Fruit fly (Drosophila melanogaster) S2 (cell line): ENCODE data around the gene pim.
A peak's percentile ranks its signal among the peaks of the same experiment; 100 is the strongest.

Experiments used
- CG8478 ChIP-seq: fragments of >200 bp; optimal IDR thresholded peaks from 2 replicates; lab custom pipeline; 2018
- CTCF ChIP-seq, 2 experiments: fragments of >200 bp; optimal IDR thresholded peaks; 2 replicates each; lab custom pipeline; 2018

The pim gene

dm6 chr2L:10362408-10363067, at the start of gene pim, which contains the start of gene Cand1:
Gene pim (plus strand): TSS chr2L:10362989.
Gene Cand1 (minus strand): TSS chr2L:10362707.
- TF ChIP-seq CG8478 (lab: Kevin White, UChicago) (no peak), CTCF (optimal IDR thresholded peaks at IDR 0.05; lab: Kevin White, UChicago) (no peak)

- TF ChIP-seq CTCF (optimal IDR thresholded peaks at IDR 0.05; lab: Kevin White, UChicago), result no peak
- no peak for TF ChIP-seq CG8478 (lab: Kevin White, UChicago)
Observed at dm6 chr2L:10314327-10315210, 48.2 kb upstream of the pim start, which contains the start of the genes Usp14 and CG4972. Gene Usp14 (minus strand): TSS chr2L:10314396. Gene CG4972 (plus strand): TSS chr2L:10314792.

dm6 chr2L:10315888-10316287, 46.9 kb upstream of the pim start:
- TF ChIP-seq CTCF (optimal IDR thresholded peaks at IDR 0.05; lab: Kevin White, UChicago), result no peak
- no peak for TF ChIP-seq CG8478 (lab: Kevin White, UChicago)

dm6 chr2L:10320174-10320775, 42.5 kb upstream of the pim start:
- no peak for TF ChIP-seq CTCF (optimal IDR thresholded peaks at IDR 0.05; lab: Kevin White, UChicago)

- TF ChIP-seq CG8478 (lab: Kevin White, UChicago) (no peak), CTCF (optimal IDR thresholded peaks at IDR 0.05; lab: Kevin White, UChicago) (no peak)
Observed at dm6 chr2L:10321036-10321583, 41.7 kb upstream of the pim start.

- TF ChIP-seq CTCF (optimal IDR thresholded peaks at IDR 0.05; lab: Kevin White, UChicago), result no peak
- TF ChIP-seq CG8478 (lab: Kevin White, UChicago), result no peak
Observed at dm6 chr2L:10321612-10322011, 41.2 kb upstream of the pim start.

- TF ChIP-seq CG8478 (lab: Kevin White, UChicago) (no peak), CTCF (optimal IDR thresholded peaks at IDR 0.05; lab: Kevin White, UChicago) (no peak)
Observed at dm6 chr2L:10322176-10322575, 40.6 kb upstream of the pim start, which contains the start of gene CG4995. Gene CG4995 (plus strand): TSS chr2L:10322476.

dm6 chr2L:10322773-10323487, 39.9 kb upstream of the pim start, which contains the start of gene CG5381:
Gene CG5381 (minus strand): TSS chr2L:10323102.
- TF ChIP-seq CTCF (optimal IDR thresholded peaks at IDR 0.05; lab: Kevin White, UChicago) (no peak), CG8478 (lab: Kevin White, UChicago) (no peak)

- TF ChIP-seq CG8478 (lab: Kevin White, UChicago), result no peak
- TF ChIP-seq CTCF (optimal IDR thresholded peaks at IDR 0.05; lab: Kevin White, UChicago), result no peak
Observed at dm6 chr2L:10327790-10328189, 35.0 kb upstream of the pim start, which contains the start of gene RnrL. Gene RnrL (minus strand): TSS chr2L:10327943.

dm6 chr2L:10331066-10331847, 31.5 kb upstream of the pim start, which contains the start of the genes Schip1 and Cox10:
Gene Schip1 (minus strand): TSS chr2L:10331116.
Gene Cox10 (plus strand): TSS chr2L:10331471.
- TF ChIP-seq CTCF (optimal IDR thresholded peaks at IDR 0.05; lab: Kevin White, UChicago) (no peak), CG8478 (lab: Kevin White, UChicago) (no peak)

- no peak for TF ChIP-seq CG8478 (lab: Kevin White, UChicago)
- TF ChIP-seq CTCF (optimal IDR thresholded peaks at IDR 0.05; lab: Kevin White, UChicago), result peak in 1 of 2 experiments; percentile 1
Observed at dm6 chr2L:10333091-10333991, 29.4 kb upstream of the pim start, which contains the start of gene GATAd. Gene GATAd (plus strand): TSS chr2L:10333734.

- TF ChIP-seq CTCF (optimal IDR thresholded peaks at IDR 0.05; lab: Kevin White, UChicago) (no peak), CG8478 (lab: Kevin White, UChicago) (no peak)
Observed at dm6 chr2L:10334213-10334612, 28.6 kb upstream of the pim start.
